Fruit fly (Drosophila melanogaster) whole organism, embryonic: ENCODE measurements around the gene eIF4E5.
A peak's percentile ranks its signal among the peaks of the same experiment; 100 is the strongest.

ENCODE experiments used
- Bgb ChIP-seq: fragments of 200-800 bp; sonication (Bioruptor generic); IDR thresholded peaks from 2 replicates; pipeline ENCODE4 v1.3.6; 2022; ENCODE audit warnings: missing biosample characterization, missing genetic modification characterization; ENCODE audit not compliant: partially characterized antibody
- CG10274 ChIP-seq: fragments of 200-800 bp; sonication (Bioruptor generic); optimal IDR thresholded peaks from 3 replicates; lab custom pipeline; 2017; ENCODE audit warnings: missing biosample characterization, mild to moderate bottlenecking, missing genetic modification characterization
- CG10321 ChIP-seq: fragments of 200-800 bp; sonication (Bioruptor generic); IDR thresholded peaks from 2 replicates; pipeline ENCODE4 v1.3.6; 2022; ENCODE audit warnings: missing biosample characterization, missing genetic modification characterization
- CG10462 ChIP-seq: fragments of 200-800 bp; sonication (Bioruptor generic); optimal IDR thresholded peaks from 2 replicates; lab custom pipeline; 2016; ENCODE audit warnings: missing biosample characterization, missing genetic modification characterization
- CG10543 ChIP-seq: fragments of 200-800 bp; sonication (Bioruptor generic); optimal IDR thresholded peaks from 3 replicates; lab custom pipeline; 2017; ENCODE audit warnings: missing biosample characterization, mild to moderate bottlenecking, missing genetic modification characterization, moderate library complexity
- CG11456 ChIP-seq: fragments of 200-800 bp; sonication (Bioruptor generic); IDR thresholded peaks from 3 replicates; pipeline ENCODE4 v1.3.6; 2022; ENCODE audit warnings: missing biosample characterization, missing genetic modification characterization
- CG12219 ChIP-seq: fragments of 200-800 bp; sonication (Bioruptor generic); optimal IDR thresholded peaks from 3 replicates; lab custom pipeline; 2018; ENCODE audit warnings: missing biosample characterization, mild to moderate bottlenecking, missing genetic modification characterization
- CG12299 ChIP-seq: fragments of 200-800 bp; sonication (Bioruptor generic); optimal IDR thresholded peaks from 2 replicates; lab custom pipeline; 2018; ENCODE audit warnings: missing biosample characterization, mild to moderate bottlenecking, missing genetic modification characterization
- CG12744 ChIP-seq: fragments of 200-800 bp; sonication (Bioruptor generic); optimal IDR thresholded peaks from 2 replicates; lab custom pipeline; 2016; ENCODE audit warnings: missing biosample characterization, missing genetic modification characterization
- CG15269 ChIP-seq: fragments of 200-800 bp; sonication (Bioruptor generic); optimal IDR thresholded peaks from 2 replicates; lab custom pipeline; 2018; ENCODE audit warnings: missing biosample characterization, mild to moderate bottlenecking, missing genetic modification characterization, moderate library complexity
- CG16779 ChIP-seq: fragments of 200-800 bp; sonication (Bioruptor generic); IDR thresholded peaks from 2 replicates; pipeline ENCODE4 v1.3.6; 2022; ENCODE audit warnings: missing biosample characterization, missing genetic modification characterization
- CG17361 ChIP-seq: fragments of 200-800 bp; sonication (Bioruptor generic); IDR thresholded peaks from 3 replicates; pipeline ENCODE4 v1.3.6; 2022; ENCODE audit warnings: missing biosample characterization, missing genetic modification characterization
- CG17385 ChIP-seq: fragments of 200-800 bp; sonication (Bioruptor generic); optimal IDR thresholded peaks from 3 replicates; lab custom pipeline; 2018; ENCODE audit warnings: missing biosample characterization, mild to moderate bottlenecking, missing genetic modification characterization
- CG18011 ChIP-seq: fragments of 200-800 bp; sonication (Bioruptor generic); optimal IDR thresholded peaks from 2 replicates; lab custom pipeline; 2017; ENCODE audit warnings: missing biosample characterization, missing genetic modification characterization, mild to moderate bottlenecking, moderate library complexity, missing genotype
- CG18262 ChIP-seq: fragments of 200-800 bp; optimal IDR thresholded peaks from 3 replicates; lab custom pipeline; 2019; ENCODE audit warnings: missing biosample characterization, mild to moderate bottlenecking, missing genetic modification characterization, moderate library complexity
- CG2712 ChIP-seq: fragments of 200-800 bp; optimal IDR thresholded peaks from 3 replicates; lab custom pipeline; 2019; ENCODE audit warnings: missing biosample characterization, mild to moderate bottlenecking, missing genetic modification characterization, moderate library complexity
- CG32772 ChIP-seq: fragments of 200-800 bp; sonication (Bioruptor generic); IDR thresholded peaks from 2 replicates; pipeline ENCODE4 v1.3.6; 2022; ENCODE audit warnings: missing biosample characterization, missing genetic modification characterization
- CG4404 ChIP-seq: fragments of 200-800 bp; sonication (Bioruptor generic); IDR thresholded peaks from 2 replicates; pipeline ENCODE4 v1.3.6; 2022; ENCODE audit warnings: missing biosample characterization, missing genetic modification characterization
- CG6272 ChIP-seq: fragments of 200-800 bp; sonication (Bioruptor generic); IDR thresholded peaks from 2 replicates; pipeline ENCODE4 v1.3.6; 2022; ENCODE audit warnings: missing biosample characterization, missing genetic modification characterization
- CG6683 ChIP-seq: fragments of 200-800 bp; sonication (Bioruptor generic); optimal IDR thresholded peaks from 2 replicates; lab custom pipeline; 2017; ENCODE audit warnings: missing biosample characterization, mild to moderate bottlenecking, missing genetic modification characterization, missing genetic modification reagents
- CG7786 ChIP-seq: fragments of 200-800 bp; sonication (Bioruptor generic); optimal IDR thresholded peaks from 2 replicates; lab custom pipeline; 2016; ENCODE audit warnings: missing biosample characterization, missing genetic modification characterization
- CG9797 ChIP-seq: fragments of 200-800 bp; sonication (Bioruptor generic); optimal IDR thresholded peaks from 3 replicates; lab custom pipeline; 2018; ENCODE audit warnings: missing biosample characterization, mild to moderate bottlenecking, missing genetic modification characterization
- CkIIα-i1 ChIP-seq: fragments of 200-800 bp; sonication (Bioruptor generic); IDR thresholded peaks from 2 replicates; pipeline ENCODE4 v1.3.6; 2022; ENCODE audit warnings: missing biosample characterization, missing genetic modification characterization
- CrebB ChIP-seq: fragments of 200-800 bp; sonication (Bioruptor generic); optimal IDR thresholded peaks from 3 replicates; lab custom pipeline; 2018; ENCODE audit warnings: missing biosample characterization, mild to moderate bottlenecking, missing genetic modification characterization
- Drgx ChIP-seq: fragments of 200-800 bp; sonication (Bioruptor generic); IDR thresholded peaks from 2 replicates; pipeline ENCODE4 v1.3.6; 2022; ENCODE audit warnings: missing biosample characterization, missing genetic modification characterization
- E2f1 ChIP-seq: fragments of 200-800 bp; sonication (Bioruptor generic); IDR thresholded peaks from 2 replicates; pipeline ENCODE4 v1.3.6; 2022; ENCODE audit warnings: missing biosample characterization, missing genetic modification characterization
- Fer3 ChIP-seq: fragments of 200-800 bp; sonication (Bioruptor generic); optimal IDR thresholded peaks from 2 replicates; lab custom pipeline; 2018; ENCODE audit warnings: missing biosample characterization, mild to moderate bottlenecking, missing genetic modification characterization, moderate library complexity
- Lpt ChIP-seq: fragments of >200 bp; optimal IDR thresholded peaks from 2 replicates; lab custom pipeline; 2018; ENCODE audit warnings: missing biosample characterization, missing genetic modification characterization
- MTF-1 ChIP-seq: fragments of 200-800 bp; sonication (Bioruptor generic); optimal IDR thresholded peaks from 2 replicates; lab custom pipeline; 2018; ENCODE audit warnings: missing biosample characterization, mild to moderate bottlenecking, missing genetic modification characterization, borderline replicate concordance
- Max ChIP-seq: fragments of 200-800 bp; sonication (Bioruptor generic); optimal IDR thresholded peaks from 2 replicates; lab custom pipeline; 2016; ENCODE audit warnings: missing biosample characterization, mild to moderate bottlenecking, missing genetic modification characterization
- Med ChIP-seq: fragments of 200-800 bp; sonication (Bioruptor generic); peaks from one replicate; lab custom pipeline; 2016; ENCODE audit warnings: missing biosample characterization, missing genetic modification characterization, mild to moderate bottlenecking, inconsistent platforms, moderate library complexity
- Rx ChIP-seq: fragments of 200-800 bp; sonication (Bioruptor generic); IDR thresholded peaks from 2 replicates; pipeline ENCODE4 v1.3.6; 2022; ENCODE audit warnings: missing biosample characterization, missing genetic modification characterization
- Side ChIP-seq: fragments of 200-800 bp; sonication (Bioruptor generic); optimal IDR thresholded peaks from 2 replicates; lab custom pipeline; 2016; ENCODE audit warnings: missing biosample characterization, missing genetic modification characterization
- Sry-δ ChIP-seq: fragments of 200-800 bp; sonication (Bioruptor generic); optimal IDR thresholded peaks from 2 replicates; lab custom pipeline; 2016; ENCODE audit warnings: missing biosample characterization, missing genetic modification characterization
- ase ChIP-seq: fragments of 200-800 bp; sonication (Bioruptor generic); IDR thresholded peaks from 3 replicates; pipeline ENCODE4 v1.3.6; 2022; ENCODE audit warnings: missing biosample characterization, missing genetic modification characterization
- btn ChIP-seq: fragments of 200-800 bp; sonication (Bioruptor generic); optimal IDR thresholded peaks from 2 replicates; lab custom pipeline; 2016; ENCODE audit warnings: missing biosample characterization, missing genetic modification characterization
- dan ChIP-seq: fragments of 200-800 bp; sonication (Bioruptor generic); IDR thresholded peaks from 2 replicates; pipeline ENCODE4 v1.3.6; 2022; ENCODE audit warnings: missing biosample characterization, missing genetic modification characterization
- dmrt99B ChIP-seq: fragments of 200-800 bp; sonication (Bioruptor generic); optimal IDR thresholded peaks from 2 replicates; lab custom pipeline; 2018; ENCODE audit warnings: missing biosample characterization, mild to moderate bottlenecking, missing genetic modification characterization, moderate library complexity
- esg ChIP-seq: fragments of 200-800 bp; sonication (Bioruptor generic); conservative IDR thresholded peaks from 2 replicates; pipeline ENCODE4 v1.3.6; 2022; ENCODE audit warnings: missing biosample characterization, missing genetic modification characterization
- eve ChIP-seq, 2 experiments: fragments of >200 bp; optimal IDR thresholded peaks; 2 replicates each; lab custom pipeline; 2017; ENCODE audit warnings: missing biosample characterization in 2 of 2, missing genetic modification characterization in 2 of 2
- exex ChIP-seq: fragments of 200-800 bp; sonication (Bioruptor generic); optimal IDR thresholded peaks from 4 replicates; lab custom pipeline; 2018; ENCODE audit warnings: missing biosample characterization, mild to moderate bottlenecking, missing genetic modification characterization, moderate library complexity
- her ChIP-seq: fragments of 200-800 bp; sonication (Bioruptor generic); optimal IDR thresholded peaks from 2 replicates; lab custom pipeline; 2016; ENCODE audit warnings: missing biosample characterization, missing genetic modification characterization
- lmd ChIP-seq: fragments of 200-800 bp; sonication (Bioruptor generic); IDR thresholded peaks from 2 replicates; pipeline ENCODE4 v1.3.6; 2022; ENCODE audit warnings: missing biosample characterization, missing genetic modification characterization
- lola ChIP-seq, 3 experiments: fragments of >200 bp in 2 of 3; fragments of 200-800 bp in 1 of 3; sonication (Bioruptor generic) in 1 of 3; optimal IDR thresholded peaks; 2 replicates each; lab custom pipeline; 2017 to 2019; ENCODE audit warnings: missing biosample characterization in 3 of 3, missing genetic modification characterization in 3 of 3, mild to moderate bottlenecking in 1 of 3, moderate library complexity in 1 of 3
- odd ChIP-seq: fragments of 200-800 bp; sonication (Bioruptor generic); optimal IDR thresholded peaks from 2 replicates; lab custom pipeline; 2017; ENCODE audit warnings: missing biosample characterization, mild to moderate bottlenecking, missing genetic modification characterization
- scrt ChIP-seq: fragments of 200-800 bp; sonication (Bioruptor generic); optimal IDR thresholded peaks from 2 replicates; lab custom pipeline; 2018; ENCODE audit warnings: missing biosample characterization, mild to moderate bottlenecking, missing genetic modification characterization, moderate library complexity
- sens-2 ChIP-seq: fragments of 200-800 bp; sonication (Bioruptor generic); IDR thresholded peaks from 2 replicates; pipeline ENCODE4 v1.3.6; 2022; ENCODE audit warnings: missing biosample characterization, missing genetic modification characterization
- sqz ChIP-seq: fragments of 200-800 bp; sonication (Bioruptor generic); optimal IDR thresholded peaks from 3 replicates; lab custom pipeline; 2018; ENCODE audit warnings: missing biosample characterization, mild to moderate bottlenecking, missing genetic modification characterization
- wor ChIP-seq: fragments of 200-800 bp; sonication (Bioruptor generic); IDR thresholded peaks from 2 replicates; pipeline ENCODE4 v1.3.6; 2022; ENCODE audit warnings: missing biosample characterization, missing genetic modification characterization
- zf30C ChIP-seq: fragments of 200-800 bp; sonication (Bioruptor generic); optimal IDR thresholded peaks from 3 replicates; lab custom pipeline; 2018; ENCODE audit warnings: missing biosample characterization, mild to moderate bottlenecking, missing genetic modification characterization

eIF4E5 gene

DNA sequence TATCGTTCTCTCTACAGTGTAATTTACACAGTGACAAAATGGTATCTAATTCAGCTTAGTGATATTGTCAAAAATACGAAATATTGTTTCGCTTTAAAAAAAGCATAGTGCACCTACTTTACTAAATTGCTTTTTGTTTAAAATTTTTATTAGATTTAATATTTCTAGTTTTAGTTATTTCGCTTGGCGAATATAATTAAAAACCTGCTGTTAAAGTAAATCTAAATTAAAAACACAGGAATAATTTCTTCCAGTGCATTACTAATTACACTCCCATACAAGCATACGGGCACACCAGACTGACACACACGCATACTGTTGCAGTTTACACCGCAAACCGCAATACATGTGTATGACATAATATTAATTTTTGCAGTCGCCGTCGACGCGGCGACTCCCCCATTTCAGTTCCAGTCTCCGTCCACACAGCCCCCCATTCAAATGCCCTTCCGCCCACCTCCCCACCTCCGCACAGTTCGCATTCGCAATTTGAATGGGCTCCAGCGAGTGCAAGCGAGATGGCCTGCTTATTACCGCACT, 30.8 kb upstream of the eIF4E5 start (continued):
- TF ChIP-seq dmrt99B (peak; percentile 58), Fer3 (peak; percentile 79), Max (peak; percentile 3), CG17385 (GFP tag; lab: Kevin White, UChicago) (peak; percentile 12), zf30C (GFP tag; lab: Kevin White, UChicago) (peak; percentile 14), lola (GFP tag; optimal IDR thresholded peaks at IDR 0.05; lab: Kevin White, UChicago) (no peak), scrt (GFP tag; lab: Kevin White, UChicago) (peak; percentile 53), lmd (GFP tag; lab: Robert Waterston, UW) (peak; percentile 83), CG16779 (GFP tag; lab: Robert Waterston, UW) (no peak), CG32772 (GFP tag; lab: Robert Waterston, UW) (peak; percentile 40; the same call in 1 of the 2 replicates), wor (GFP tag; lab: Robert Waterston, UW) (peak; percentile 32; the same call in 1 of the 2 replicates), CG15269 (tag; lab: Kevin White, UChicago) (peak; percentile 76), CG10274 (GFP tag; lab: Kevin White, UChicago) (peak; percentile 29), Bgb (no peak), CG12299 (tag; lab: Kevin White, UChicago) (peak; percentile 33), CG7786 (GFP tag; lab: Kevin White, UChicago) (peak; percentile 33), CG10543 (GFP tag; lab: Kevin White, UChicago) (peak; percentile 43), CG6272 (0 out of 2 replicates have a peak, but pooled peaks have one; percentile 23), Side (GFP tag; lab: Kevin White, UChicago) (no peak), CG17361 (GFP tag; lab: Robert Waterston, UW) (peak; percentile 67), dan (GFP tag; lab: Robert Waterston, UW) (no peak), CG18262 (tag; lab: Kevin White, UChicago) (peak; percentile 44), CG4404 (GFP tag; lab: Robert Waterston, UW) (peak; percentile 41), CG12744 (GFP tag; lab: Kevin White, UChicago) (peak; percentile 55), sqz (GFP tag; lab: Kevin White, UChicago) (peak; percentile 39), CG6683 (GFP tag; lab: Kevin White, UChicago) (peak; percentile 42), Sry-δ (GFP tag; lab: Kevin White, UChicago) (no peak), CG10321 (GFP tag; lab: Robert Waterston, UW) (peak; percentile 17; the same call in 1 of the 2 replicates), CG9797 (GFP tag; lab: Kevin White, UChicago) (no peak), eve (GFP tag; optimal IDR thresholded peaks at IDR 0.05; lab: Kevin White, UChicago) (no peak), CG12219 (GFP tag; lab: Kevin White, UChicago) (peak; percentile 25), sens-2 (GFP tag; lab: Robert Waterston, UW) (no peak), E2f1 (peak; percentile 66), Lpt (GFP tag; lab: Kevin White, UChicago) (no peak), Rx (GFP tag; lab: Robert Waterston, UW) (peak; percentile 23; the same call in 1 of the 2 replicates), esg (GFP tag; lab: Robert Waterston, UW) (peak; percentile 58; the same call in 1 of the 2 replicates), Med (GFP tag; lab: Kevin White, UChicago) (peak; percentile 82), CrebB (tag; lab: Kevin White, UChicago) (peak; percentile 33), CG10462 (GFP tag; lab: Kevin White, UChicago) (no peak), CG2712 (tag; lab: Kevin White, UChicago) (peak; percentile 49), CG18011 (GFP tag; lab: Kevin White, UChicago) (peak; percentile 31), MTF-1 (GFP tag; lab: Kevin White, UChicago) (peak; percentile 2), ase (peak; percentile 53; the same call in 1 of the 3 replicates), odd (GFP tag; lab: Kevin White, UChicago) (peak; percentile 14), btn (no peak), her (GFP tag; lab: Kevin White, UChicago) (no peak), exex (tag; lab: Kevin White, UChicago) (peak; percentile 41), CkIIα-i1 (no peak), CG11456 (GFP tag; lab: Robert Waterston, UW) (peak; percentile 73; the same call in 2 of the 3 replicates), Drgx (peak; percentile 88)
